Worm (Caenorhabditis elegans) whole organism, L1 larva: Measurements from ENCODE around the gene C04E12.5.

ENCODE experiments used
- ceh-82 ChIP-seq, 3 experiments: fragments of 150-350 bp in 1 of 3; sonication (generic microtip) in 2 of 3; optimal IDR thresholded peaks; 2 replicates each; lab custom pipeline; 2014 to 2017; ENCODE audit warnings: missing biosample characterization in 3 of 3, missing genetic modification characterization in 3 of 3
- dsc-1 ChIP-seq: sonication (generic microtip); optimal IDR thresholded peaks from 2 replicates; lab custom pipeline; 2016; ENCODE audit warnings: mild to moderate bottlenecking, missing genetic modification characterization, missing compliant biosample characterization
- fos-1 ChIP-seq: fragments of 150-350 bp; optimal IDR thresholded peaks from 2 replicates; lab custom pipeline; 2014; ENCODE audit warnings: missing biosample characterization, missing genetic modification characterization
- grh-1 ChIP-seq: fragments of 200-800 bp; sonication (Bioruptor generic); IDR thresholded peaks from 2 replicates; pipeline ENCODE4 v1.3.6; 2022; ENCODE audit warnings: missing genetic modification reagents, missing genetic modification characterization, missing compliant biosample characterization
- nhr-76 ChIP-seq: sonication (generic microtip); optimal IDR thresholded peaks from 2 replicates; lab custom pipeline; 2017; ENCODE audit warnings: missing biosample characterization, missing genetic modification characterization
- nhr-77 ChIP-seq: fragments of 150-350 bp; optimal IDR thresholded peaks from 2 replicates; lab custom pipeline; 2014; ENCODE audit warnings: missing biosample characterization, missing genetic modification characterization
- tbx-2 ChIP-seq: sonication (generic microtip); optimal IDR thresholded peaks from 2 replicates; lab custom pipeline; 2016; ENCODE audit warnings: missing genetic modification characterization, missing compliant biosample characterization
- unc-130 ChIP-seq: fragments of 150-350 bp; optimal IDR thresholded peaks from 2 replicates; lab custom pipeline; 2017; ENCODE audit warnings: missing biosample characterization, missing genetic modification characterization, inconsistent platforms
- zag-1 ChIP-seq: fragments of 150-350 bp; optimal IDR thresholded peaks from 2 replicates; lab custom pipeline; 2014; ENCODE audit warnings: missing biosample characterization, missing genetic modification characterization

The C04E12.5 gene

ce11 chrV:3410098-3410570, 51.8 kb downstream of the C04E12.5 start, which contains the start of gene arrd-22 (continued):
- TF ChIP-seq ceh-82 (tag; optimal IDR thresholded peaks at IDR 0.05; lab: Kevin White, UChicago) (peak in 1 of 3 experiments; percentile 30), unc-130 (no peak), nhr-76 (tag; lab: Kevin White, UChicago) (no peak), fos-1 (tag; lab: Kevin White, UChicago) (no peak), grh-1 (no peak), zag-1 (tag; lab: Kevin White, UChicago) (no peak), dsc-1 (tag; lab: Kevin White, UChicago) (no peak), nhr-77 (tag; lab: Kevin White, UChicago) (no peak), tbx-2 (tag; lab: Kevin White, UChicago) (no peak)
